Worm (Caenorhabditis elegans) whole organism, L2 larva: ENCODE results near the gene rpl-3.
"Not testable (repeated sequence)": the region's sequence is repeated elsewhere in the genome, so short reads cannot be mapped to it uniquely, and the experiment has no call there.

Source experiments
- C34F6.9 ChIP-seq: fragments of 150-350 bp; optimal IDR thresholded peaks from 2 replicates; lab custom pipeline; 2014; ENCODE audit warnings: missing biosample characterization, missing genetic modification characterization
- F13H6.1 ChIP-seq: sonication (generic microtip); optimal IDR thresholded peaks from 2 replicates; lab custom pipeline; 2016; ENCODE audit warnings: missing genetic modification characterization, missing compliant biosample characterization
- ZK546.5 ChIP-seq: sonication (generic microtip); optimal IDR thresholded peaks from 2 replicates; lab custom pipeline; 2017; ENCODE audit warnings: missing biosample characterization, missing genetic modification characterization
- aly-2 ChIP-seq: fragments of 150-350 bp; optimal IDR thresholded peaks from 2 replicates; lab custom pipeline; 2014; ENCODE audit warnings: missing biosample characterization, missing genetic modification characterization
- ceh-16 ChIP-seq: fragments of 150-350 bp; optimal IDR thresholded peaks from 2 replicates; lab custom pipeline; 2014; ENCODE audit warnings: missing biosample characterization, missing genetic modification characterization
- crh-2 ChIP-seq: sonication (generic microtip); optimal IDR thresholded peaks from 2 replicates; lab custom pipeline; 2017; ENCODE audit warnings: missing biosample characterization, missing genetic modification characterization
- dmd-4 ChIP-seq: sonication (generic microtip); optimal IDR thresholded peaks from 2 replicates; lab custom pipeline; 2017; ENCODE audit warnings: missing biosample characterization, missing genetic modification characterization
- elt-1 ChIP-seq: fragments of 150-350 bp; optimal IDR thresholded peaks from 2 replicates; lab custom pipeline; 2014; ENCODE audit warnings: missing biosample characterization, missing genetic modification characterization
- elt-3 ChIP-seq: sonication (generic microtip); optimal IDR thresholded peaks from 2 replicates; lab custom pipeline; 2017; ENCODE audit warnings: missing biosample characterization, missing genetic modification characterization
- fos-1 ChIP-seq: fragments of 150-350 bp; optimal IDR thresholded peaks from 2 replicates; lab custom pipeline; 2014; ENCODE audit warnings: missing biosample characterization, missing genetic modification characterization
- lin-13 ChIP-seq: fragments of 150-350 bp; optimal IDR thresholded peaks from 2 replicates; lab custom pipeline; 2014; ENCODE audit warnings: missing biosample characterization, missing genetic modification reagents, missing genetic modification characterization
- lin-39 ChIP-seq: fragments of 150-350 bp; optimal IDR thresholded peaks from 2 replicates; lab custom pipeline; 2014; ENCODE audit warnings: missing biosample characterization, missing genetic modification reagents, missing genetic modification characterization
- lsy-2 ChIP-seq, 2 experiments: fragments of 150-350 bp in 1 of 2; sonication (generic microtip) in 1 of 2; optimal IDR thresholded peaks; 2 replicates each; lab custom pipeline; 2014 to 2017; ENCODE audit warnings: missing biosample characterization in 2 of 2, missing genetic modification characterization in 2 of 2
- mdl-1 ChIP-seq, 2 experiments: fragments of 150-350 bp in 1 of 2; sonication (generic microtip) in 1 of 2; optimal IDR thresholded peaks; 2 replicates each; lab custom pipeline; 2017; ENCODE audit warnings: missing biosample characterization in 2 of 2, missing genetic modification characterization in 2 of 2
- nhr-10 ChIP-seq: sonication (generic microtip); optimal IDR thresholded peaks from 2 replicates; lab custom pipeline; 2017; ENCODE audit warnings: missing biosample characterization, missing genetic modification characterization
- nhr-11 ChIP-seq: fragments of 150-350 bp; optimal IDR thresholded peaks from 2 replicates; lab custom pipeline; 2014; ENCODE audit warnings: missing biosample characterization, missing genetic modification characterization
- nhr-12 ChIP-seq: fragments of 150-350 bp; optimal IDR thresholded peaks from 2 replicates; lab custom pipeline; 2014; ENCODE audit warnings: missing biosample characterization, missing genetic modification characterization
- nhr-129 ChIP-seq: fragments of 150-350 bp; optimal IDR thresholded peaks from 2 replicates; lab custom pipeline; 2014; ENCODE audit warnings: missing biosample characterization, missing genetic modification characterization
- nhr-23 ChIP-seq: fragments of 150-350 bp; optimal IDR thresholded peaks from 2 replicates; lab custom pipeline; 2014; ENCODE audit warnings: missing biosample characterization, missing genetic modification reagents, missing genetic modification characterization
- nhr-237 ChIP-seq: fragments of 150-350 bp; optimal IDR thresholded peaks from 2 replicates; lab custom pipeline; 2014; ENCODE audit warnings: missing biosample characterization, missing genetic modification characterization
- nhr-25 ChIP-seq: fragments of 150-350 bp; sonication (generic microtip); optimal IDR thresholded peaks from 3 replicates; lab custom pipeline; 2014; ENCODE audit warnings: missing biosample characterization, missing genetic modification characterization
- nhr-6 ChIP-seq: fragments of 150-350 bp; optimal IDR thresholded peaks from 2 replicates; lab custom pipeline; 2014; ENCODE audit warnings: missing biosample characterization, missing genetic modification characterization
- nhr-77 ChIP-seq: fragments of 150-350 bp; optimal IDR thresholded peaks from 2 replicates; lab custom pipeline; 2014; ENCODE audit warnings: missing biosample characterization, missing genetic modification characterization
- peb-1 ChIP-seq: fragments of 150-350 bp; optimal IDR thresholded peaks from 2 replicates; lab custom pipeline; 2014; ENCODE audit warnings: missing biosample characterization, missing genetic modification characterization
- sem-4 ChIP-seq: fragments of 150-350 bp; optimal IDR thresholded peaks from 2 replicates; lab custom pipeline; 2014; ENCODE audit warnings: missing biosample characterization, missing genetic modification reagents, missing genetic modification characterization
- skn-1 ChIP-seq: sonication (generic microtip); optimal IDR thresholded peaks from 2 replicates; lab custom pipeline; 2017; ENCODE audit warnings: missing biosample characterization, missing genetic modification characterization
- sma-3 ChIP-seq: sonication (generic microtip); optimal IDR thresholded peaks from 2 replicates; lab custom pipeline; 2016; ENCODE audit warnings: missing genetic modification reagents, missing genetic modification characterization, missing compliant biosample characterization
- sma-9 ChIP-seq, 2 experiments: fragments of 150-350 bp in 1 of 2; sonication (generic microtip) in 1 of 2; optimal IDR thresholded peaks; 2 replicates each; lab custom pipeline; 2014 to 2016; ENCODE audit warnings: missing genetic modification characterization in 2 of 2, mild to moderate bottlenecking in 1 of 2, missing biosample characterization in 1 of 2, missing compliant biosample characterization in 1 of 2, missing genetic modification reagents in 1 of 2, moderate library complexity in 1 of 2
- snpc-4 ChIP-seq: fragments of 150-350 bp; optimal IDR thresholded peaks from 2 replicates; lab custom pipeline; 2014; ENCODE audit warnings: missing biosample characterization, missing genetic modification characterization
- unc-39 ChIP-seq: fragments of 150-350 bp; optimal IDR thresholded peaks from 2 replicates; lab custom pipeline; 2014; ENCODE audit warnings: missing biosample characterization, missing genetic modification characterization
- unc-55 ChIP-seq: fragments of 150-350 bp; sonication (generic microtip); optimal IDR thresholded peaks from 3 replicates; lab custom pipeline; 2014; ENCODE audit warnings: missing biosample characterization, missing genetic modification reagents, missing genetic modification characterization
- unc-62 ChIP-seq: fragments of 150-350 bp; optimal IDR thresholded peaks from 2 replicates; lab custom pipeline; 2014; ENCODE audit warnings: missing biosample characterization, missing genetic modification reagents, missing genetic modification characterization
- zag-1 ChIP-seq: fragments of 150-350 bp; optimal IDR thresholded peaks from 2 replicates; lab custom pipeline; 2014; ENCODE audit warnings: missing biosample characterization, missing genetic modification characterization
- ztf-1 ChIP-seq: fragments of 200-800 bp; sonication (Bioruptor generic); conservative IDR thresholded peaks from 2 replicates; pipeline ENCODE4 v1.3.6; 2022; ENCODE audit warnings: missing genetic modification characterization, missing compliant biosample characterization
- ztf-11 ChIP-seq: sonication (generic microtip); optimal IDR thresholded peaks from 2 replicates; lab custom pipeline; 2017; ENCODE audit warnings: missing biosample characterization, missing genetic modification characterization
- ztf-4 ChIP-seq: fragments of 150-350 bp; optimal IDR thresholded peaks from 2 replicates; lab custom pipeline; 2014; ENCODE audit warnings: missing biosample characterization, missing genetic modification characterization

rpl-3 gene

DNA sequence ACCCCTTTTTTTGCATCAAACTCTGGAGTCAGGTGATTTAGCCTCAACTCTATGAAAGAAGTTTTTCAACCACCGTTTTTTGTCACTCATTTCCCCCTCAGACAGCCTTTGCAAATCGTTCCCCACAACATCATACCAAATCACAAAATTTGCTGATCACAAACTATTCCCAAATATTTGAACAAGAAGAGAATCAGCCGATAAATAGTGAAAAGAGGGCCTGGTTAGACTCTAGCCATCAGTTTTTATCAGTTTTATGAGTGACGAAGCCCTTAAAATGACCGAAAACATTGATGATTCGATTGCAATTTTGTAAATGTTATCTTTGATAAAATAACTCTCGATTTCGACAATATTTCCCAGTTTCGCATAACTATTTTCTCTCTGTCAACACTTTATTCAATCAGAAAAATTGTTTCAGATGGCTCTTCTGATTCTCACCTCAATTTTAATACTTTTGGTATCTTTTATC, 32.8 kb upstream of the rpl-3 start, which contains the start of gene cyp-25A2:
TSS of gene cyp-25A2 (plus strand) at position 422 of the 472 bp plus-strand sequence.
- TF ChIP-seq dmd-4 (tag; lab: Kevin White, UChicago) = no peak
- no peak for TF ChIP-seq sma-3 (GFP tag; lab: Kevin White, UChicago)
- TF ChIP-seq nhr-10 (tag; lab: Kevin White, UChicago) = no peak
- TF ChIP-seq elt-1 (tag; lab: Kevin White, UChicago) = no peak
- TF ChIP-seq ZK546.5 (tag; lab: Kevin White, UChicago) = no peak
- TF ChIP-seq fos-1 (tag; lab: Kevin White, UChicago) = peak; percentile 90
- TF ChIP-seq nhr-129 (tag; lab: Kevin White, UChicago) = no peak
- TF ChIP-seq ztf-4 (tag; lab: Kevin White, UChicago) = no peak
- TF ChIP-seq mdl-1 (tag; optimal IDR thresholded peaks at IDR 0.05; lab: Kevin White, UChicago) = no peak
- no peak for TF ChIP-seq skn-1
- no peak for TF ChIP-seq elt-3 (tag; lab: Kevin White, UChicago)
- no peak for TF ChIP-seq nhr-237 (tag; lab: Kevin White, UChicago)
- TF ChIP-seq zag-1 (tag; lab: Kevin White, UChicago) = no peak
- TF ChIP-seq sem-4 (tag; lab: Kevin White, UChicago) = no peak
- TF ChIP-seq nhr-77 (tag; lab: Kevin White, UChicago) = no peak
- peak; percentile 29 for TF ChIP-seq crh-2 (tag; lab: Kevin White, UChicago)
- TF ChIP-seq F13H6.1 (tag; lab: Kevin White, UChicago) = peak; percentile 27
- no peak for TF ChIP-seq nhr-25
- TF ChIP-seq nhr-6 (tag; lab: Kevin White, UChicago) = no peak
- no peak for TF ChIP-seq lin-13 (GFP tag; lab: Kevin White, UChicago)
- TF ChIP-seq nhr-23 = no peak
- no peak for TF ChIP-seq lin-39 (tag; lab: Kevin White, UChicago)
- peak; percentile 66 for TF ChIP-seq sma-9 (GFP tag; optimal IDR thresholded peaks at IDR 0.05; lab: Kevin White, UChicago)
- no peak for TF ChIP-seq sma-9 (tag; optimal IDR thresholded peaks at IDR 0.05; lab: Kevin White, UChicago)

DNA sequence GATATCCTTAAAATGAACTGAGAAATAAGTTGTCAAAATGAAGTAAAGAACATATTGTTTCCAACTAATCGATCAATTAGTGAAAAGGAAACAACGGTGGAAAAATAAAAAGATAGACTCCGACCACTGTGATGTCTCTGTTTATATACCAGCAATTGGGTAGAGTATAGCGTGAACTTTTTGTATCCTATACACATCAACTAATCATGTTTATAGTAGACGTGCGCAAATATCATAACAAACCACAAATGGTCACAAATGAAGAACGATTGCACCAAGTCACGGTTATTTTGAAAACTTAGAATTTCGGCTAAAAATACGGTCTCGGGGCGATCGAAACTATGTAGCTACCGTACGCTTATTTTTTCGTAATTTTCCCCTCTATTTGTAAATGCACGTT, 28.0 kb upstream of the rpl-3 start, which contains the start of gene cyp-25A3:
TSS of gene cyp-25A3 (minus strand) at position 101 of the 400 bp plus-strand sequence.
- TF ChIP-seq ztf-1 (GFP tag; lab: Robert Waterston, UW) (no peak), C34F6.9 (tag; lab: Kevin White, UChicago) (no peak), mdl-1 (tag; optimal IDR thresholded peaks at IDR 0.05; lab: Kevin White, UChicago) (no peak), fos-1 (tag; lab: Kevin White, UChicago) (no peak), ztf-11 (tag; lab: Kevin White, UChicago) (no peak), lsy-2 (tag; optimal IDR thresholded peaks at IDR 0.05; lab: Kevin White, UChicago) (no peak), unc-62 (GFP tag; lab: Kevin White, UChicago) (no peak), unc-55 (GFP tag; lab: Kevin White, UChicago) (no peak), snpc-4 (tag; lab: Kevin White, UChicago) (no peak), nhr-25 (no peak), nhr-12 (no peak), aly-2 (tag; lab: Kevin White, UChicago) (no peak), lin-13 (GFP tag; lab: Kevin White, UChicago) (no peak)

ce11 chrIII:3840279-3840678, 27.4 kb upstream of the rpl-3 start, which contains the start of gene C36A4.11:
TSS of gene C36A4.11 (plus strand) at chrIII:3840579.
- TF ChIP-seq nhr-11 (tag; lab: Kevin White, UChicago); lsy-2 (tag; optimal IDR thresholded peaks at IDR 0.05; lab: Kevin White, UChicago); unc-62 (GFP tag; lab: Kevin White, UChicago): not testable (repeated sequence)

DNA sequence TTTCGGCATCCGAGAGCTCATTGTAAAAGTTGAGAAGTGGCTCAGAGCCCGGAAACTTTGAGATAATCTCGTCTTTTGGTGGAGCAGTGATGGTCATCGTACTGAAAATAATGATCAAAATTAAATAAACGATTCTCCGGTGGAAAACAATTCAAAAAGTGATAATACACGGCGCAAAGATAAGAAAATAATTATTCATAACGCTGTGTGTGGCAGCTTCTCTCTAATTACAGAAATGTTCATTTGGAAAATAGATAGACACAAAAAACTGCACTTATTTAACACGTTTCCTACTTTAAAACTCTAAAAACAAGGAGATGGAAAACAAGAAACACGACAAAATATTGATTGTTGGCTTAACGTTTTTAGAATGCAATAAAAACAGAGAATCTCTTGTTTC, 24.1 kb upstream of the rpl-3 start, which contains the start of gene C36A4.4:
TSS of gene C36A4.4 (minus strand) at position 101 of the 400 bp plus-strand sequence.
- not testable (repeated sequence) for TF ChIP-seq nhr-237, ceh-16, ztf-11 (tag; lab: Kevin White, UChicago)

DNA sequence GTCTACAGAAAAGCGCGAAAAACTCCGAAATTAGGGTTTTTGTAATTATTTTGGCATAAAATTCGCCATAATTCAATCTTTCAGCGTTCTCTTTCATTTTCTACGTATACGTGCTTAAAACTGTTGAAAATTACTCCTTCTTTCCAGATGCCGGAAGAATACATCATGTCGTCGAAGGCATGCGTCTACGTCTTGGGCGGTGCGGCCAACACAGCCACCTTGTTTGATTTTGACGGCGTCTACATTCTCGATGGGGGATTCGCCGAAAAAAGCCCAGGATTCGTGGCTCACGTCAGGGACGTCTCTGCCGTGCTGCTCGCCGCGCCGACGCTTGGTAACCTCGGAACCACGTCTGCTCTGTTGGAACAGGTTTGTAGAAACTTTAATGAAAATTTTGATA, 22.9 kb upstream of the rpl-3 start, which contains the start of gene maph-1.3:
TSS of gene maph-1.3 (plus strand) at position 148 of the 400 bp plus-strand sequence.
- TF ChIP-seq mdl-1 (tag; optimal IDR thresholded peaks at IDR 0.05; lab: Kevin White, UChicago); unc-39 (tag; lab: Kevin White, UChicago); peb-1: not testable (repeated sequence)
